Fruit fly (Drosophila melanogaster) whole organism, prepupa: ENCODE results near the gene CG32548.

Source experiments
- Blimp-1 ChIP-seq: fragments of 200-800 bp; sonication (Bioruptor generic); optimal IDR thresholded peaks from 3 replicates; lab custom pipeline; 2017; ENCODE audit warnings: missing biosample characterization, missing genetic modification characterization, mild to moderate bottlenecking, moderate library complexity, missing genetic modification reagents
- CG10631 ChIP-seq: fragments of 200-800 bp; sonication (Bioruptor generic); optimal IDR thresholded peaks from 2 replicates; lab custom pipeline; 2016; ENCODE audit warnings: missing biosample characterization, missing genetic modification characterization
- CG11762 ChIP-seq: fragments of 200-800 bp; sonication (Bioruptor generic); optimal IDR thresholded peaks from 3 replicates; lab custom pipeline; 2016; ENCODE audit warnings: missing biosample characterization, missing genetic modification characterization; ENCODE audit not compliant: insufficient read depth
- CG11902 ChIP-seq: fragments of 200-800 bp; sonication (Bioruptor generic); optimal IDR thresholded peaks from 3 replicates; lab custom pipeline; 2016; ENCODE audit warnings: missing biosample characterization, missing genetic modification characterization
- CG1621 ChIP-seq: fragments of 200-800 bp; sonication (Bioruptor generic); optimal IDR thresholded peaks from 3 replicates; lab custom pipeline; 2018; ENCODE audit warnings: missing biosample characterization, mild to moderate bottlenecking, missing genetic modification characterization
- CG3919 ChIP-seq: fragments of 200-800 bp; sonication (Bioruptor generic); optimal IDR thresholded peaks from 3 replicates; lab custom pipeline; 2016; ENCODE audit warnings: missing biosample characterization, missing genetic modification characterization
- CG6163 ChIP-seq: fragments of 200-800 bp; sonication (Bioruptor generic); IDR thresholded peaks from 3 replicates; pipeline ENCODE4 v1.3.6; 2022; ENCODE audit warnings: missing biosample characterization, missing genetic modification characterization
- CG6276 ChIP-seq: fragments of 200-800 bp; sonication (Bioruptor generic); optimal IDR thresholded peaks from 2 replicates; lab custom pipeline; 2017; ENCODE audit warnings: missing biosample characterization, mild to moderate bottlenecking, missing genetic modification characterization
- CG6792 ChIP-seq: fragments of 200-800 bp; sonication (Bioruptor generic); optimal IDR thresholded peaks from 3 replicates; lab custom pipeline; 2016; ENCODE audit warnings: missing biosample characterization, missing genetic modification characterization
- CG6808 ChIP-seq: fragments of 200-800 bp; sonication (Bioruptor generic); optimal IDR thresholded peaks from 3 replicates; lab custom pipeline; 2017; ENCODE audit warnings: missing biosample characterization, missing genetic modification characterization, mild to moderate bottlenecking, moderate library complexity, missing genetic modification reagents
- CG6854 ChIP-seq: fragments of 200-800 bp; sonication (Bioruptor generic); optimal IDR thresholded peaks from 2 replicates; lab custom pipeline; 2017; ENCODE audit warnings: missing biosample characterization, mild to moderate bottlenecking, missing genetic modification characterization
- CG8632 ChIP-seq: fragments of 200-800 bp; sonication (Bioruptor generic); optimal IDR thresholded peaks from 3 replicates; lab custom pipeline; 2016; ENCODE audit warnings: missing biosample characterization, missing genetic modification characterization
- Eip75B ChIP-seq: fragments of 200-800 bp; sonication (Bioruptor generic); optimal IDR thresholded peaks from 3 replicates; lab custom pipeline; 2016; ENCODE audit warnings: missing biosample characterization, missing genetic modification characterization
- Ets21C ChIP-seq: fragments of 200-800 bp; sonication (Bioruptor generic); optimal IDR thresholded peaks from 3 replicates; lab custom pipeline; 2016; ENCODE audit warnings: missing biosample characterization, missing genetic modification characterization
- Gug ChIP-seq: fragments of 200-800 bp; sonication (Bioruptor generic); IDR thresholded peaks from 2 replicates; pipeline ENCODE4 v1.3.6; 2022; ENCODE audit warnings: missing biosample characterization, missing genetic modification characterization
- Hr38 ChIP-seq: sonication (Bioruptor generic); optimal IDR thresholded peaks from 2 replicates; lab custom pipeline; 2016; ENCODE audit warnings: missing biosample characterization, missing genetic modification characterization
- OdsH ChIP-seq: fragments of 200-800 bp; sonication (Bioruptor generic); optimal IDR thresholded peaks from 3 replicates; lab custom pipeline; 2016; ENCODE audit warnings: missing biosample characterization, missing genetic modification characterization
- Smox ChIP-seq: fragments of 200-800 bp; sonication (Bioruptor generic); optimal IDR thresholded peaks from 3 replicates; lab custom pipeline; 2016; ENCODE audit warnings: missing biosample characterization, missing genetic modification characterization
- Sox102F ChIP-seq: fragments of 200-800 bp; sonication (Bioruptor generic); optimal IDR thresholded peaks from 2 replicates; lab custom pipeline; 2016; ENCODE audit warnings: missing biosample characterization, mild to moderate bottlenecking, missing genetic modification characterization
- Sox14 ChIP-seq: fragments of 200-800 bp; sonication (Bioruptor generic); optimal IDR thresholded peaks from 3 replicates; lab custom pipeline; 2016; ENCODE audit warnings: missing biosample characterization, missing genetic modification characterization
- achi ChIP-seq: fragments of 200-800 bp; sonication (Bioruptor generic); optimal IDR thresholded peaks from 3 replicates; lab custom pipeline; 2016; ENCODE audit warnings: missing biosample characterization, missing genetic modification characterization
- acj6 ChIP-seq: fragments of 200-800 bp; sonication (Bioruptor generic); optimal IDR thresholded peaks from 3 replicates; lab custom pipeline; 2016; ENCODE audit warnings: missing biosample characterization, missing genetic modification characterization
- dac ChIP-seq: fragments of 200-800 bp; sonication (Bioruptor generic); optimal IDR thresholded peaks from 2 replicates; lab custom pipeline; 2017; ENCODE audit warnings: missing biosample characterization, mild to moderate bottlenecking, missing genetic modification characterization
- dsx ChIP-seq: fragments of 200-800 bp; optimal IDR thresholded peaks from 3 replicates; lab custom pipeline; 2019; ENCODE audit warnings: missing biosample characterization, mild to moderate bottlenecking, missing genetic modification characterization, moderate library complexity; ENCODE audit not compliant: poor library complexity, severe bottlenecking
- fd59A ChIP-seq: fragments of 200-800 bp; sonication (Bioruptor generic); optimal IDR thresholded peaks from 2 replicates; lab custom pipeline; 2017; ENCODE audit warnings: missing biosample characterization, mild to moderate bottlenecking, missing genetic modification characterization, missing genetic modification reagents
- fd85E ChIP-seq: fragments of 200-800 bp; sonication (Bioruptor generic); optimal IDR thresholded peaks from 3 replicates; lab custom pipeline; 2016; ENCODE audit warnings: missing biosample characterization, missing genetic modification characterization
- fkh ChIP-seq: fragments of 200-800 bp; sonication (Bioruptor generic); optimal IDR thresholded peaks from 3 replicates; lab custom pipeline; 2017; ENCODE audit warnings: missing biosample characterization, mild to moderate bottlenecking, missing genetic modification characterization, moderate library complexity
- lz ChIP-seq: fragments of 200-800 bp; sonication (Bioruptor generic); optimal IDR thresholded peaks from 3 replicates; lab custom pipeline; 2016; ENCODE audit warnings: missing biosample characterization, missing genetic modification characterization
- salr ChIP-seq, 2 experiments: fragments of 200-800 bp; sonication (Bioruptor generic); optimal IDR thresholded peaks; 3 replicates each; lab custom pipeline; 2016 to 2018; ENCODE audit warnings: missing biosample characterization in 2 of 2, missing genetic modification characterization in 2 of 2, mild to moderate bottlenecking in 1 of 2
- ss ChIP-seq, 2 experiments: fragments of 200-800 bp; sonication (Bioruptor generic); optimal IDR thresholded peaks; 2 replicates in 1 of 2; 3 replicates in 1 of 2; lab custom pipeline; 2017 to 2018; ENCODE audit warnings: mild to moderate bottlenecking in 2 of 2, missing biosample characterization in 2 of 2, missing genetic modification characterization in 2 of 2, moderate library complexity in 1 of 2
- svp ChIP-seq: fragments of 200-800 bp; sonication (Bioruptor generic); peaks from one replicate; lab custom pipeline; 2016; ENCODE audit warnings: missing biosample characterization, missing genetic modification characterization
- topi ChIP-seq: fragments of 200-800 bp; sonication (Bioruptor generic); optimal IDR thresholded peaks from 3 replicates; lab custom pipeline; 2016; ENCODE audit warnings: missing biosample characterization, missing genetic modification characterization
- vri ChIP-seq: fragments of 200-800 bp; sonication (Bioruptor generic); optimal IDR thresholded peaks from 3 replicates; lab custom pipeline; 2016; ENCODE audit warnings: missing biosample characterization, mild to moderate bottlenecking, missing genetic modification characterization

Gene CG32548

DNA sequence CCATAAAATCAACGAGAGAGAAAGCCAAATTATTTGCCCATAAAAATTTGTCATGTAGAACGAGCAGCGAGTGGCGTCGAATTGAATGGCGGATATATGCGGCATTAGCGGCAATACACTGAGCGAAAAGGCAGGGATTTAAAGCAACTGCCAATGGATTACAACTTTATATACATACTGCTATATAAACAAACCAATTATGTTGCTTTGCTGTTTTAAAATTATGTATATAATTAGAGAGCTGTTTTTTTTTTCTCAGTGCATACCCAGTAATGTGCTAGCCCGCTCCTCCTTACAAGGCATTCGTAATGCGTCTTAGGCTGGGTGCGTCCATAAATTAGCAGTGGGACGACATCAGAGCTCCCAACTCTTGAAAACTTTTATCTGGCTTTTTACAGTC lies 27.5 kb upstream of the CG32548 start:
- TF ChIP-seq CG11902 (GFP tag; lab: Kevin White, UChicago) (no peak), CG6792 (no peak), Blimp-1 (GFP tag; lab: Kevin White, UChicago) (no peak), fkh (no peak), acj6 (GFP tag; lab: Kevin White, UChicago) (no peak), Sox102F (GFP tag; lab: Kevin White, UChicago) (no peak), CG6276 (GFP tag; lab: Kevin White, UChicago) (no peak), vri (no peak), salr (GFP tag; optimal IDR thresholded peaks at IDR 0.05; lab: Kevin White, UChicago) (no peak), OdsH (GFP tag; lab: Kevin White, UChicago) (no peak), achi (GFP tag; lab: Kevin White, UChicago) (no peak)

DNA sequence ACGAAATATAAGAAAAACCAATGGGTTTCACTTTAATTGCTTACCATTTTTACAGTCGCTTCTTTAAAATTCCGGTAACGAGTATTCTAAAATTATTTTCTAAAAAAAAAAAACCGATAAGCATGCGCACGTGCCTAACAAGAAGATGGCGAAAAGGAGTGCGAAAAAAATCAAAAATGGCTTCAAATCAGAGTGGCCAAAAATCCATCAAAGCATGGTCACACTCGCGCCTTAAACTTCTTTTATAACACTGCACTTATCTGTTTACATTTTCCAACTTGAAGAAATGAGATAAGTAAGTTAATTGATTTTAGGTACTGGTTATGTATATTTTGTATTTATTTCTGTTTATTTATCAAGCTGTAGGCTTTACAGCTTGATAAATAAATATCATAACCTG lies 19.9 kb upstream of the CG32548 start, which contains the start of gene CG43843:
TSS of gene CG43843 (minus strand) at position 101 of the 400 bp plus-strand sequence.
- TF ChIP-seq fkh (no peak), dsx (no peak), salr (GFP tag; optimal IDR thresholded peaks at IDR 0.05; lab: Kevin White, UChicago) (no peak), acj6 (GFP tag; lab: Kevin White, UChicago) (no peak), CG3919 (GFP tag; lab: Kevin White, UChicago) (no peak)

DNA sequence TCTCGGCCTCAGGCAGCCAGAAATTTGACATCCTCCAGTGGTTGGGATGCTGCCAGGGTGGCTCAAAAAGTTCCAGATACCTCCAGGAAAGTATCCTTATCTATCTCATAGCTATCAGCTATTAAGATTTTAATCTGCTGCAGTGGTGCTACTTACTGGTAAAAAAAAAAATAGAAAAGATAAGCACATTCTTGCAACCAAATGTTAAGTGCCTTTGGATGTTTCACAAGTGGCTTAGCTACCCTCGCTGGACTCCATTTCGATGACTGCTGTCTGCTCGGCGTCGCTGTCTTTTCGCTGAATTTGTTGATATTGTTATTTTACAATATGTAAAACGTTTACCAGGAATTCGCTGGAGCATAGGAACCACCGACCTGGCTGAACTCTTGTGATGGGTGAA lies 12.3 kb upstream of the CG32548 start:
- TF ChIP-seq svp (GFP tag; lab: Kevin White, UChicago) (peak; percentile 44), fd85E (GFP tag; lab: Kevin White, UChicago) (no peak)

DNA sequence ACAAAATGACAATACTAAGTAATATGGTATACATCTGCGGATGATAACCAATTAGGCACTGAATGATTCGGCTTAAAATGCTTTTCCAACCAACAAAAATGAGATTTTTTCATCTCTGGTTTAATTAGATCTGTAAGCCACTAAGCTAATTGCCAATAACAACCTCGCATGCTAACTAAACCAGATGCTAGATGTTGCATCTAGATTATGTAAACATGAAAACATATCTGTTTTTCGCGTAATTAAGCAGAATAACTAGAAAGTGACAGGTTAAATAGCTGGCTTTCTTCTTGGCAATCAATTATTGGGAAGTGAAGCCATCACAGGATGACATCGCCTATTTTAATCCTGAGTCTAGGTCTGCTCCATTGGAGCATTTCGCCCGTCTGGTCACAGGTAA lies 1.0 kb downstream of the CG32548 start, which contains the start of gene CG43841:
TSS of gene CG43841 (plus strand) at position 301 of the 400 bp plus-strand sequence.
- TF ChIP-seq CG6854 (GFP tag; lab: Kevin White, UChicago) (no peak), CG8632 (GFP tag; lab: Kevin White, UChicago) (no peak), CG10631 (GFP tag; lab: Kevin White, UChicago) (no peak), fd59A (GFP tag; lab: Kevin White, UChicago) (no peak), Sox14 (GFP tag; lab: Kevin White, UChicago) (no peak), Eip75B (no peak), ss (GFP tag; optimal IDR thresholded peaks at IDR 0.05; lab: Kevin White, UChicago) (no peak), CG11762 (no peak), Ets21C (GFP tag; lab: Kevin White, UChicago) (no peak), CG6808 (GFP tag; lab: Kevin White, UChicago) (no peak), vri (no peak), CG1621 (tag; lab: Kevin White, UChicago) (no peak), Smox (GFP tag; lab: Kevin White, UChicago) (no peak), CG6792 (no peak), dac (GFP tag; lab: Kevin White, UChicago) (no peak)

DNA sequence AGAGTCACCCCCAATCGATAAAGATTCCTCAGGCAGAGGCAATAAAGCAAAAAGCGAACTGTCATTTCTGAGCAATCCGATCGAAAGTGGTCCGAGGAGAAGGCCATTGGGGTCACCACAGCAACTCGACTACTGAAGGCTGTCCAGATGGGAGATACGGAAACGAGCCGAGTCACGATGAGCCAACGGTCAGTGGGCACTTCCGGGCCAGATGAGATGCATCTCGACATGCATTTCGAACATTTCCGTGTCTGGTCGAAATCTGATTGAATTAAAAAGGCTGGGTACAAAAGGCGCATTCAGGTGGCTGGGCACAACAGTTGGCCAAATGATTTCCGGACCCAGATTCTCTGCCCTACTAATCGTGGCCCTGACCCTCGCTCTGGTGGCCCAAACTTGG lies 1.8 kb downstream of the CG32548 start, which contains the start of gene CG32551:
TSS of gene CG32551 (plus strand) at position 301 of the 400 bp plus-strand sequence.
- TF ChIP-seq Gug (GFP tag; lab: Robert Waterston, UW) (no peak), svp (GFP tag; lab: Kevin White, UChicago) (peak; percentile 18)

DNA sequence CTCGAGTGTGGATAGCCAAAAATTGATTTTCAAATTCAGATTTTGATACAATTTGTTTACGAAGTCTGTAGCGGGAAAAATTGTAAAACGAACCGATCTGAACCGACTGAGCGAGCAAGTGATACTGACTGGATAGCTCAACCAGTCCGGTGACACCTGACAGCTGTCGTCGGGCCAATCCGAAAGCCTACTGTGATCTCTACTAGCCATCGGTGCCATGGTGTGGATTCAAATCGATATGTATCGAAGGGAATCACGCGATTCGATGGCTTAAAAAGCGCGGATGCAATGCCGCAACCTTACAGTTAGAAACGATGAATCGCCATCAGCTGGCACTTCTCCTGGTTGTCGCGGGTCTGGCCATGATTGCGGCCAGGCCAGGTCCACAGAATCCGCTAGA lies 3.2 kb downstream of the CG32548 start, which contains the start of gene CG6290:
TSS of gene CG6290 (plus strand) at position 301 of the 400 bp plus-strand sequence.
- TF ChIP-seq CG6792 (no peak), CG1621 (tag; lab: Kevin White, UChicago) (no peak), lz (GFP tag; lab: Kevin White, UChicago) (no peak), Gug (GFP tag; lab: Robert Waterston, UW) (no peak), topi (GFP tag; lab: Kevin White, UChicago) (no peak), CG6163 (GFP tag; lab: Robert Waterston, UW) (no peak), CG10631 (GFP tag; lab: Kevin White, UChicago) (no peak), Hr38 (no peak), Sox102F (GFP tag; lab: Kevin White, UChicago) (no peak)
